Fruit fly (Drosophila melanogaster): ENCODE measurements around the gene CG5177.

Gene CG5177

dm6 chr2L:7423333-7423895 lies 18.4 kb downstream of the CG5177 start (continued):
- TF ChIP-seq Sry-δ (GFP tag; optimal IDR thresholded peaks at IDR 0.05) (no peak), CG6854 (GFP tag; optimal IDR thresholded peaks at IDR 0.05) (no peak), Oaz (GFP tag; IDR thresholded peaks at IDR 0.05) (no peak), CG13775 (GFP tag; optimal IDR thresholded peaks at IDR 0.05) (peak; percentile 34), Ravus (GFP tag; IDR thresholded peaks at IDR 0.05) (peak; percentile 28), Ets65A (GFP tag) (peak; percentile 59), zen (tag; optimal IDR thresholded peaks at IDR 0.05) (no peak), Ptx1 (GFP tag; IDR thresholded peaks at IDR 0.05) (peak; percentile 36; the same call in 1 of the 2 replicates), CG2712 (tag; optimal IDR thresholded peaks at IDR 0.05) (peak; percentile 33), prd (optimal IDR thresholded peaks at IDR 0.05) (no peak), prd (GFP tag; IDR thresholded peaks at IDR 0.05) (peak; percentile 67), CG8281 (tag; optimal IDR thresholded peaks at IDR 0.05) (no peak), CG14710 (tag; optimal IDR thresholded peaks at IDR 0.05) (peak; percentile 16), amos (GFP tag; IDR thresholded peaks at IDR 0.05; ENCODE audit: partially characterized antibody) (0 out of 2 replicates have a peak, but pooled peaks have one; percentile 15), Ssrp (tag; optimal IDR thresholded peaks at IDR 0.05) (no peak), CG8944 (GFP tag; optimal IDR thresholded peaks at IDR 0.05) (peak; percentile 33), pita (GFP tag; optimal IDR thresholded peaks at IDR 0.05) (no peak), shn (GFP tag; optimal IDR thresholded peaks at IDR 0.05) (no peak), C15 (GFP tag; IDR thresholded peaks at IDR 0.05) (no peak), Chrac-16 (GFP tag; optimal IDR thresholded peaks at IDR 0.05) (peak; percentile 54), peb (GFP tag; IDR thresholded peaks at IDR 0.05) (no peak), MBD-R2 (GFP tag; IDR thresholded peaks at IDR 0.05) (peak; percentile 38; the same call in 1 of the 2 replicates), CHES-1-like (GFP tag; optimal IDR thresholded peaks at IDR 0.05) (peak; percentile 8), CG8765 (GFP tag; IDR thresholded peaks at IDR 0.05) (peak; percentile 9; the same call in 1 of the 2 replicates), CG17802 (tag; optimal IDR thresholded peaks at IDR 0.05) (no peak), CG4730 (GFP tag; IDR thresholded peaks at IDR 0.05) (peak; percentile 16; the same call in 1 of the 2 replicates), CG8359 (GFP tag; optimal IDR thresholded peaks at IDR 0.05; ENCODE audit: borderline replicate concordance) (no peak), CTCF (GFP tag; optimal IDR thresholded peaks at IDR 0.05) (peak; percentile 92), Aef1 (GFP tag; IDR thresholded peaks at IDR 0.05) (no peak), trem (tag; optimal IDR thresholded peaks at IDR 0.05) (no peak), ken (GFP tag; IDR thresholded peaks at IDR 0.05) (0 out of 3 replicates have a peak, but pooled peaks have one; percentile 46), Nf-YA (GFP tag; IDR thresholded peaks at IDR 0.05) (no peak), CG14860 (GFP tag; IDR thresholded peaks at IDR 0.05; ENCODE audit: partially characterized antibody) (no peak), z (GFP tag; IDR thresholded peaks at IDR 0.05) (no peak), CG2199 (GFP tag; IDR thresholded peaks at IDR 0.05) (no peak), pros (GFP tag; optimal IDR thresholded peaks at IDR 0.05) (no peak), CG32772 (GFP tag; IDR thresholded peaks at IDR 0.05) (peak; percentile 54), wdn (GFP tag; IDR thresholded peaks at IDR 0.05) (no peak), jigr1 (GFP tag; IDR thresholded peaks at IDR 0.05) (no peak), Asciz (GFP tag; optimal IDR thresholded peaks at IDR 0.05) (no peak), E2f2 (GFP tag; IDR thresholded peaks at IDR 0.05) (0 out of 2 replicates have a peak, but pooled peaks have one; percentile 15), Dp (GFP tag; optimal IDR thresholded peaks at IDR 0.05) (no peak), Abd-B (GFP tag; optimal IDR thresholded peaks at IDR 0.05) (no peak), CG11093 (GFP tag; IDR thresholded peaks at IDR 0.05) (peak; percentile 17; the same call in 1 of the 3 replicates), CG2202 (tag; optimal IDR thresholded peaks at IDR 0.05) (peak; percentile 5), CG14050 (GFP tag; IDR thresholded peaks at IDR 0.05) (0 out of 3 replicates have a peak, but pooled peaks have one; percentile 10), CG7786 (GFP tag; optimal IDR thresholded peaks at IDR 0.05) (peak; percentile 59), Fer1 (GFP tag; optimal IDR thresholded peaks at IDR 0.05) (peak; percentile 33), cwo (GFP tag; optimal IDR thresholded peaks at IDR 0.05) (peak; percentile 60), Dbx (GFP tag; IDR thresholded peaks at IDR 0.05) (peak; percentile 74), CG9817 (tag; optimal IDR thresholded peaks at IDR 0.05) (no peak)

All from whole organism, embryonic.